Worm (Caenorhabditis elegans): Measurements from ENCODE around the gene K10D2.5.

DNA sequence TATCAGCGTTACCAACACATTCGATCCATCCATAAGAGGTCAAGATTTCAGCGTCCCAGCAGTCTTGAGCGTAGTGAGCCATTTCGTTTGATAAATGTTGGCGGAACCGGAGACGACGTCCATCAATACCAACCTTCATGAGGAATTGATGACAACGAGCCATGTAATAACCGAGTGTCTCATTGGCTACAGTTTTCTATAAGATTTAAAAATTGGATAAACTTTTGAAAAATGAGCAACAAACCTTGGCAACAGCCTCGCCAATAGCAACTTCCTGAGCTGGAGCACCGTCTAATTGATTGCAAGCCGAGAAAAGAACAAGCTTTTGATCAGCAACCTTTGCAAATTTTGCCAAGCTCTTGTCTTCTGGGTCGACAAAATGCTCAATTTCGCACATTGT lies 11.7 kb upstream of the K10D2.5 start:
- TF ChIP-seq him-1 (tag; optimal IDR thresholded peaks at IDR 0.05), result no peak
- no peak for TF ChIP-seq dao-5 (tag; optimal IDR thresholded peaks at IDR 0.05)
